Fruit fly (Drosophila melanogaster) S2 (cell line): ENCODE measurements around the gene Josd.

Experiments used
- CG8478 ChIP-seq: fragments of >200 bp; optimal IDR thresholded peaks from 2 replicates; lab custom pipeline; 2018
- CTCF ChIP-seq, 2 experiments: fragments of >200 bp; optimal IDR thresholded peaks; 2 replicates each; lab custom pipeline; 2018

- no peak for TF ChIP-seq CTCF (optimal IDR thresholded peaks at IDR 0.05; lab: Kevin White, UChicago)
- no peak for TF ChIP-seq CG8478 (lab: Kevin White, UChicago)
These were observed at the start of gene Josd for dm6 chrX:6260900-6261299.
